Fruit fly (Drosophila melanogaster) whole organism, embryonic: ENCODE data around the gene CG14731.
A peak's percentile ranks its signal among the peaks of the same experiment; 100 is the strongest.

Experiments
- ATbp ChIP-seq: fragments of 200-800 bp; sonication (Bioruptor generic); optimal IDR thresholded peaks from 2 replicates; lab custom pipeline; 2017; ENCODE audit warnings: missing biosample characterization, mild to moderate bottlenecking, missing genetic modification characterization, missing genetic modification reagents
- Aef1 ChIP-seq: fragments of 200-800 bp; sonication (Bioruptor generic); IDR thresholded peaks from 3 replicates; pipeline ENCODE4 v1.3.6; 2022; ENCODE audit warnings: missing biosample characterization, missing genetic modification characterization
- Asciz ChIP-seq: fragments of 200-800 bp; sonication (Bioruptor generic); optimal IDR thresholded peaks from 2 replicates; lab custom pipeline; 2017; ENCODE audit warnings: missing biosample characterization, mild to moderate bottlenecking, missing genetic modification characterization, missing genetic modification reagents
- B-H2 ChIP-seq: fragments of 200-800 bp; sonication (Bioruptor generic); optimal IDR thresholded peaks from 2 replicates; lab custom pipeline; 2018; ENCODE audit warnings: missing biosample characterization, mild to moderate bottlenecking, missing genetic modification characterization
- CG10209 ChIP-seq: fragments of 200-800 bp; sonication (Bioruptor generic); optimal IDR thresholded peaks from 3 replicates; lab custom pipeline; 2017; ENCODE audit warnings: missing biosample characterization, mild to moderate bottlenecking, missing genetic modification characterization, missing genetic modification reagents
- CG10431 ChIP-seq: fragments of 200-800 bp; sonication (Bioruptor generic); optimal IDR thresholded peaks from 3 replicates; lab custom pipeline; 2018; ENCODE audit warnings: missing biosample characterization, mild to moderate bottlenecking, missing genetic modification characterization
- CG10543 ChIP-seq: fragments of 200-800 bp; sonication (Bioruptor generic); optimal IDR thresholded peaks from 3 replicates; lab custom pipeline; 2017; ENCODE audit warnings: missing biosample characterization, mild to moderate bottlenecking, missing genetic modification characterization, moderate library complexity
- CG10565 ChIP-seq: fragments of 200-800 bp; sonication (Bioruptor generic); optimal IDR thresholded peaks from 3 replicates; lab custom pipeline; 2016; ENCODE audit warnings: missing biosample characterization, mild to moderate bottlenecking, missing genetic modification characterization
- CG11560 ChIP-seq: fragments of 200-800 bp; sonication (Bioruptor generic); IDR thresholded peaks from 3 replicates; pipeline ENCODE4 v1.3.6; 2022; ENCODE audit warnings: missing biosample characterization, missing genetic modification characterization
- CG11696 ChIP-seq: fragments of 200-800 bp; sonication (Bioruptor generic); IDR thresholded peaks from 2 replicates; pipeline ENCODE4 v1.3.6; 2022; ENCODE audit warnings: missing biosample characterization, missing genetic modification characterization
- CG11723 ChIP-seq: fragments of 200-800 bp; sonication (Bioruptor generic); optimal IDR thresholded peaks from 2 replicates; lab custom pipeline; 2017; ENCODE audit warnings: missing biosample characterization, mild to moderate bottlenecking, missing genetic modification characterization
- CG13123 ChIP-seq: fragments of 200-800 bp; sonication (Bioruptor generic); optimal IDR thresholded peaks from 2 replicates; lab custom pipeline; 2016; ENCODE audit warnings: missing biosample characterization, missing genetic modification characterization
- CG13287 ChIP-seq: fragments of 200-800 bp; sonication (Bioruptor generic); IDR thresholded peaks from 2 replicates; pipeline ENCODE4 v1.3.6; 2022; ENCODE audit warnings: missing biosample characterization, missing genetic modification characterization; ENCODE audit not compliant: partially characterized antibody
- CG15073 ChIP-seq: fragments of 200-800 bp; sonication (Bioruptor generic); optimal IDR thresholded peaks from 2 replicates; lab custom pipeline; 2016; ENCODE audit warnings: missing biosample characterization, missing genetic modification characterization
- CG15601 ChIP-seq: fragments of 200-800 bp; sonication (Bioruptor generic); optimal IDR thresholded peaks from 3 replicates; lab custom pipeline; 2019; ENCODE audit warnings: missing biosample characterization, mild to moderate bottlenecking, missing genetic modification characterization, moderate library complexity
- CG2875 ChIP-seq: fragments of 200-800 bp; sonication (Bioruptor generic); optimal IDR thresholded peaks from 2 replicates; lab custom pipeline; 2017; ENCODE audit warnings: missing biosample characterization, mild to moderate bottlenecking, missing genetic modification characterization, missing genetic modification reagents
- CG34224 ChIP-seq: fragments of 200-800 bp; sonication (Bioruptor generic); IDR thresholded peaks from 3 replicates; pipeline ENCODE4 v1.3.6; 2022; ENCODE audit warnings: missing biosample characterization, missing genetic modification characterization; ENCODE audit not compliant: partially characterized antibody
- CG34422 ChIP-seq: fragments of 200-800 bp; sonication (Bioruptor generic); IDR thresholded peaks from 3 replicates; pipeline ENCODE4 v1.3.6; 2022; ENCODE audit warnings: missing biosample characterization, missing genetic modification characterization
- CG4820 ChIP-seq: fragments of 200-800 bp; sonication (Bioruptor generic); optimal IDR thresholded peaks from 3 replicates; lab custom pipeline; 2016; ENCODE audit warnings: missing biosample characterization, missing genetic modification characterization
- CG5245 ChIP-seq: fragments of 200-800 bp; sonication (Bioruptor generic); optimal IDR thresholded peaks from 3 replicates; lab custom pipeline; 2016; ENCODE audit warnings: missing biosample characterization, missing genetic modification characterization
- CG6654 ChIP-seq: fragments of 200-800 bp; sonication (Bioruptor generic); optimal IDR thresholded peaks from 2 replicates; lab custom pipeline; 2017; ENCODE audit warnings: missing biosample characterization, mild to moderate bottlenecking, missing genetic modification characterization
- CG6765 ChIP-seq: fragments of 200-800 bp; sonication (Bioruptor generic); optimal IDR thresholded peaks from 3 replicates; lab custom pipeline; 2017; ENCODE audit warnings: missing biosample characterization, mild to moderate bottlenecking, missing genetic modification characterization
- CG7372 ChIP-seq: fragments of 200-800 bp; sonication (Bioruptor generic); IDR thresholded peaks from 2 replicates; pipeline ENCODE4 v1.3.6; 2022; ENCODE audit warnings: missing biosample characterization, missing genetic modification characterization
- CG8089 ChIP-seq: fragments of 200-800 bp; sonication (Bioruptor generic); optimal IDR thresholded peaks from 3 replicates; lab custom pipeline; 2016; ENCODE audit warnings: missing biosample characterization, missing genetic modification characterization
- CG9817 ChIP-seq: fragments of 200-800 bp; sonication (Bioruptor generic); optimal IDR thresholded peaks from 2 replicates; lab custom pipeline; 2018; ENCODE audit warnings: missing biosample characterization, mild to moderate bottlenecking, missing genetic modification characterization, moderate library complexity
- CHES-1-like ChIP-seq: fragments of 200-800 bp; sonication (Bioruptor generic); optimal IDR thresholded peaks from 2 replicates; lab custom pipeline; 2016; ENCODE audit warnings: missing biosample characterization, missing genetic modification characterization
- CkIIα-i1 ChIP-seq: fragments of 200-800 bp; sonication (Bioruptor generic); IDR thresholded peaks from 2 replicates; pipeline ENCODE4 v1.3.6; 2022; ENCODE audit warnings: missing biosample characterization, missing genetic modification characterization
- Ets97D ChIP-seq: fragments of 200-800 bp; sonication (Bioruptor generic); optimal IDR thresholded peaks from 3 replicates; lab custom pipeline; 2016; ENCODE audit warnings: missing biosample characterization, missing genetic modification characterization
- Fer2 ChIP-seq: fragments of 200-800 bp; sonication (Bioruptor generic); optimal IDR thresholded peaks from 2 replicates; lab custom pipeline; 2018; ENCODE audit warnings: missing biosample characterization, mild to moderate bottlenecking, missing genetic modification characterization, moderate library complexity
- H2.0 ChIP-seq: fragments of 200-800 bp; sonication (Bioruptor generic); IDR thresholded peaks from 2 replicates; pipeline ENCODE4 v1.3.6; 2022; ENCODE audit warnings: missing biosample characterization, missing genetic modification characterization
- Hmx ChIP-seq: fragments of 200-800 bp; sonication (Bioruptor generic); optimal IDR thresholded peaks from 2 replicates; lab custom pipeline; 2016; ENCODE audit warnings: missing biosample characterization, missing genetic modification characterization
- Meics ChIP-seq: fragments of 200-800 bp; sonication (Bioruptor generic); optimal IDR thresholded peaks from 2 replicates; lab custom pipeline; 2017; ENCODE audit warnings: missing biosample characterization, mild to moderate bottlenecking, missing genetic modification characterization
- Mrtf ChIP-seq: fragments of 200-800 bp; sonication (Bioruptor generic); IDR thresholded peaks from 3 replicates; pipeline ENCODE4 v1.3.6; 2022; ENCODE audit warnings: missing biosample characterization, missing genetic modification characterization
- Neu2 ChIP-seq: fragments of 200-800 bp; sonication (Bioruptor generic); optimal IDR thresholded peaks from 3 replicates; lab custom pipeline; 2016; ENCODE audit warnings: missing biosample characterization, missing genetic modification characterization, borderline replicate concordance
- Nf-YB ChIP-seq: fragments of 200-800 bp; sonication (Bioruptor generic); optimal IDR thresholded peaks from 3 replicates; lab custom pipeline; 2019; ENCODE audit warnings: missing biosample characterization, mild to moderate bottlenecking, missing genetic modification characterization, moderate library complexity
- Sry-β ChIP-seq: fragments of 200-800 bp; sonication (Bioruptor generic); optimal IDR thresholded peaks from 2 replicates; lab custom pipeline; 2018; ENCODE audit warnings: missing biosample characterization, mild to moderate bottlenecking, missing genetic modification characterization, moderate library complexity
- bsh ChIP-seq, 2 experiments: fragments of 200-800 bp; sonication (Bioruptor generic); optimal IDR thresholded peaks; 2 replicates each; lab custom pipeline; 2017 to 2018; ENCODE audit warnings: mild to moderate bottlenecking in 2 of 2, missing biosample characterization in 2 of 2, missing genetic modification characterization in 2 of 2, moderate library complexity in 1 of 2
- cas ChIP-seq: fragments of 200-800 bp; sonication (Bioruptor generic); IDR thresholded peaks from 2 replicates; pipeline ENCODE4 v1.3.6; 2022; ENCODE audit warnings: missing biosample characterization, missing genetic modification characterization
- chm ChIP-seq: fragments of 200-800 bp; sonication (Bioruptor generic); IDR thresholded peaks from 2 replicates; pipeline ENCODE4 v1.3.6; 2022; ENCODE audit warnings: missing biosample characterization, missing genetic modification characterization
- ind ChIP-seq: fragments of 200-800 bp; sonication (Bioruptor generic); optimal IDR thresholded peaks from 3 replicates; lab custom pipeline; 2016; ENCODE audit warnings: missing biosample characterization, missing genetic modification characterization
- oc ChIP-seq: fragments of 200-800 bp; sonication (Bioruptor generic); optimal IDR thresholded peaks from 2 replicates; lab custom pipeline; 2018; ENCODE audit warnings: missing biosample characterization, mild to moderate bottlenecking, missing genetic modification characterization, moderate library complexity
- org-1 ChIP-seq: fragments of 200-800 bp; sonication (Bioruptor generic); optimal IDR thresholded peaks from 2 replicates; lab custom pipeline; 2017; ENCODE audit warnings: missing biosample characterization, missing genetic modification characterization
- pnt ChIP-seq: fragments of 200-800 bp; sonication (Bioruptor generic); optimal IDR thresholded peaks from 3 replicates; lab custom pipeline; 2016; ENCODE audit warnings: missing biosample characterization, missing genetic modification characterization
- ranshi ChIP-seq: fragments of 200-800 bp; sonication (Bioruptor generic); IDR thresholded peaks from 2 replicates; pipeline ENCODE4 v1.3.6; 2022; ENCODE audit warnings: missing biosample characterization, missing genetic modification characterization
- sens-2 ChIP-seq: fragments of 200-800 bp; sonication (Bioruptor generic); IDR thresholded peaks from 2 replicates; pipeline ENCODE4 v1.3.6; 2022; ENCODE audit warnings: missing biosample characterization, missing genetic modification characterization
- sima ChIP-seq: fragments of 200-800 bp; sonication (Bioruptor generic); optimal IDR thresholded peaks from 2 replicates; lab custom pipeline; 2016; ENCODE audit warnings: missing biosample characterization, missing genetic modification characterization
- sna ChIP-seq: fragments of 200-800 bp; sonication (Bioruptor generic); IDR thresholded peaks from 2 replicates; pipeline ENCODE4 v1.3.6; 2022; ENCODE audit warnings: missing biosample characterization, missing genetic modification characterization; ENCODE audit not compliant: partially characterized antibody
- toy ChIP-seq: fragments of 200-800 bp; sonication (Bioruptor generic); IDR thresholded peaks from 2 replicates; pipeline ENCODE4 v1.3.6; 2022; ENCODE audit warnings: missing biosample characterization, missing genetic modification characterization
- twi ChIP-seq: fragments of 200-800 bp; optimal IDR thresholded peaks from 2 replicates; lab custom pipeline; 2019; ENCODE audit warnings: missing biosample characterization, mild to moderate bottlenecking, missing genetic modification characterization, moderate library complexity
- tx ChIP-seq: fragments of 200-800 bp; sonication (Bioruptor generic); optimal IDR thresholded peaks from 2 replicates; lab custom pipeline; 2016; ENCODE audit warnings: missing biosample characterization, missing genetic modification characterization

Gene CG14731

dm6 chr3R:11882506-11882953 is 48.5 kb upstream of the CG14731 start, which contains the start of the genes CG6962 and CG31368 (continued):
- peak; percentile 82 for TF ChIP-seq twi (tag; lab: Kevin White, UChicago)
- TF ChIP-seq CG15601 (tag; lab: Kevin White, UChicago): peak; percentile 83
- TF ChIP-seq CG5245 (GFP tag; lab: Kevin White, UChicago): peak; percentile 82
- TF ChIP-seq cas (GFP tag; lab: Robert Waterston, UW): 0 out of 2 replicates have a peak, but pooled peaks have one; percentile 46
- peak; percentile 31 for TF ChIP-seq CG2875
- TF ChIP-seq sna (GFP tag; lab: Robert Waterston, UW): no peak
- peak; percentile 73 for TF ChIP-seq CG10543 (GFP tag; lab: Kevin White, UChicago)
- TF ChIP-seq Fer2: peak; percentile 81
- peak; percentile 53 for TF ChIP-seq Nf-YB (GFP tag; lab: Kevin White, UChicago)
- peak; percentile 92 for TF ChIP-seq CG9817 (tag; lab: Kevin White, UChicago)
- no peak for TF ChIP-seq CG34224
- peak; percentile 31 for TF ChIP-seq CG8089 (GFP tag; lab: Kevin White, UChicago)
- peak; percentile 68 for TF ChIP-seq CG13123
- peak; percentile 33 for TF ChIP-seq org-1 (GFP tag; lab: Kevin White, UChicago)
- no peak for TF ChIP-seq CG11723
- TF ChIP-seq CG10209: peak; percentile 80
- peak; percentile 22 for TF ChIP-seq CG10565 (GFP tag; lab: Kevin White, UChicago)
- no peak for TF ChIP-seq sima (GFP tag; lab: Kevin White, UChicago)
- TF ChIP-seq Hmx (GFP tag; lab: Kevin White, UChicago): peak; percentile 51
- peak; percentile 51; the same call in 1 of the 2 replicates for TF ChIP-seq CG13287 (GFP tag; lab: Robert Waterston, UW)
- TF ChIP-seq CG11560 (tag; lab: Robert Waterston, UW): peak; percentile 66; the same call in 2 of the 3 replicates
- peak; percentile 81 for TF ChIP-seq Meics
- peak; percentile 90 for TF ChIP-seq CG34422
- peak; percentile 3 for TF ChIP-seq CG10431 (GFP tag; lab: Kevin White, UChicago)
- TF ChIP-seq CG6765 (GFP tag; lab: Kevin White, UChicago): peak; percentile 6
- no peak for TF ChIP-seq Sry-β (GFP tag; lab: Kevin White, UChicago)
- TF ChIP-seq oc: peak; percentile 30
- peak; percentile 93 for TF ChIP-seq CG4820
- TF ChIP-seq H2.0: peak; percentile 80
- TF ChIP-seq CHES-1-like: peak; percentile 73
- TF ChIP-seq ATbp (GFP tag; lab: Kevin White, UChicago): peak; percentile 51
- 0 out of 2 replicates have a peak, but pooled peaks have one; percentile 28 for TF ChIP-seq sens-2 (GFP tag; lab: Robert Waterston, UW)
- TF ChIP-seq toy (GFP tag; lab: Robert Waterston, UW): no peak
- TF ChIP-seq CG11696 (GFP tag; lab: Robert Waterston, UW): peak; percentile 51
- TF ChIP-seq Mrtf: peak; percentile 61; the same call in 2 of the 3 replicates
- TF ChIP-seq CG6654 (GFP tag; lab: Kevin White, UChicago): peak; percentile 21
- peak; percentile 20 for TF ChIP-seq Asciz (GFP tag; lab: Kevin White, UChicago)
- peak; percentile 25 for TF ChIP-seq CG15073 (GFP tag; lab: Kevin White, UChicago)
- TF ChIP-seq tx (GFP tag; lab: Kevin White, UChicago): peak; percentile 52
- TF ChIP-seq CkIIα-i1 (GFP tag; lab: Robert Waterston, UW): peak; percentile 14; the same call in 1 of the 2 replicates
- peak; percentile 82 for TF ChIP-seq CG7372
- peak; percentile 77 for TF ChIP-seq ranshi (GFP tag; lab: Robert Waterston, UW)
- TF ChIP-seq Ets97D (GFP tag; lab: Kevin White, UChicago): peak; percentile 70
- peak; percentile 67 for TF ChIP-seq pnt (GFP tag; lab: Kevin White, UChicago)
- TF ChIP-seq ind (GFP tag; lab: Kevin White, UChicago): peak; percentile 86
- peak; percentile 81 for TF ChIP-seq B-H2 (GFP tag; lab: Kevin White, UChicago)
- TF ChIP-seq bsh (GFP tag; optimal IDR thresholded peaks at IDR 0.05; lab: Kevin White, UChicago): peak in 1 of 2 experiments; percentile 82
- TF ChIP-seq chm (GFP tag; lab: Robert Waterston, UW): no peak
- TF ChIP-seq Aef1 (GFP tag; lab: Robert Waterston, UW): peak; percentile 83
- no peak for TF ChIP-seq Neu2 (GFP tag; lab: Kevin White, UChicago)
